Fruit fly (Drosophila melanogaster) whole organism, prepupa: ENCODE results near the gene btn.

Experiments
- CG16779 ChIP-seq: fragments of 200-800 bp; sonication (Bioruptor generic); optimal IDR thresholded peaks from 3 replicates; lab custom pipeline; 2017; ENCODE audit warnings: missing biosample characterization, mild to moderate bottlenecking, missing genetic modification characterization
- CG6276 ChIP-seq: fragments of 200-800 bp; sonication (Bioruptor generic); optimal IDR thresholded peaks from 2 replicates; lab custom pipeline; 2017; ENCODE audit warnings: missing biosample characterization, mild to moderate bottlenecking, missing genetic modification characterization
- Eip75B ChIP-seq: fragments of 200-800 bp; sonication (Bioruptor generic); optimal IDR thresholded peaks from 3 replicates; lab custom pipeline; 2016; ENCODE audit warnings: missing biosample characterization, missing genetic modification characterization
- Met ChIP-seq: fragments of 200-800 bp; sonication (Bioruptor generic); optimal IDR thresholded peaks from 3 replicates; lab custom pipeline; 2016; ENCODE audit warnings: missing biosample characterization, missing genetic modification characterization
- Smox ChIP-seq: fragments of 200-800 bp; sonication (Bioruptor generic); optimal IDR thresholded peaks from 3 replicates; lab custom pipeline; 2016; ENCODE audit warnings: missing biosample characterization, missing genetic modification characterization
- Sox102F ChIP-seq: fragments of 200-800 bp; sonication (Bioruptor generic); optimal IDR thresholded peaks from 2 replicates; lab custom pipeline; 2016; ENCODE audit warnings: missing biosample characterization, mild to moderate bottlenecking, missing genetic modification characterization
- cyc ChIP-seq: fragments of 200-800 bp; sonication (Bioruptor generic); optimal IDR thresholded peaks from 3 replicates; lab custom pipeline; 2016; ENCODE audit warnings: missing biosample characterization, missing genetic modification characterization
- esn ChIP-seq: fragments of 200-800 bp; sonication (Bioruptor generic); optimal IDR thresholded peaks from 2 replicates; lab custom pipeline; 2016; ENCODE audit warnings: missing biosample characterization, mild to moderate bottlenecking, missing genetic modification characterization, moderate library complexity
- fkh ChIP-seq: fragments of 200-800 bp; sonication (Bioruptor generic); optimal IDR thresholded peaks from 3 replicates; lab custom pipeline; 2017; ENCODE audit warnings: missing biosample characterization, mild to moderate bottlenecking, missing genetic modification characterization, moderate library complexity
- net ChIP-seq: fragments of 200-800 bp; sonication (Bioruptor generic); optimal IDR thresholded peaks from 3 replicates; lab custom pipeline; 2016; ENCODE audit warnings: missing biosample characterization, missing genetic modification characterization
- salr ChIP-seq, 2 experiments: fragments of 200-800 bp; sonication (Bioruptor generic); optimal IDR thresholded peaks; 3 replicates each; lab custom pipeline; 2016 to 2018; ENCODE audit warnings: missing biosample characterization in 2 of 2, missing genetic modification characterization in 2 of 2, mild to moderate bottlenecking in 1 of 2
- vri ChIP-seq: fragments of 200-800 bp; sonication (Bioruptor generic); optimal IDR thresholded peaks from 3 replicates; lab custom pipeline; 2016; ENCODE audit warnings: missing biosample characterization, mild to moderate bottlenecking, missing genetic modification characterization

DNA sequence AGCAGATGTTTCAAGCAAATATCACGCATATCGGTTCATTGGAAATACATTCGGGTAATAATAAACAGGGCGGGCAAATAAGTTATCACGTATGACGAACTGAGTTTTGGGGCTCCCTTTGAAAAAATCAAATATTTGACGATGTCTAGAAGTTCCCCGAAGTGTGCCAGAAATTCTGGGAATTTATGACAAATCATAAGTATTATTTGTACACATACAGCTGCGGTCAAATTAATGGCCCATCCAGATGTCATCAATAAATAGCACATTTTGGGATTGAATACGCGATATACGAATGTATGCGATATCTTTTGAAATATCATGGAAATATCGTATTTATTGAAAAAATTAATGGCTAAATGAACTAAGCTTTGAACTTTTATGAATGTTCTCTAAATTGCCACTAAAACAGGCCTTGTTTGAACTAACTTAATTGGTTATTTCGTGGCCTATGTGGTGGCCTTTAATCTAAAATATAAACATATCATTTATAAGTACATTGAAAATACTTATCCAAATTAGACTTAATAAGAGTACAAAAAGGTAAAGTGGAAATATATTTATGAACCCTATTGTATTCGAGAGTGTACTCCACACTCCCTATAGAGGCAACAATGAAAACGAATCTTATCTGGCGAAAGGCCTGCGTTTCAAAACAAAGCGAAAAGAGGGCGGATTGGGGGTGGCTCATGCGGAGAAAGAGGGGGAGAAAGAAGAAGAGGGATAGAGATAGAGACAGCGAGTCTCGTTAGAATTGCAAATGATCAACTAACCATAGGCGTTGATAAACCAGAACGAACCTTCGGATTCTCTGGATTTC, 39.3 kb upstream of the btn start:
- TF ChIP-seq CG16779 (tag; lab: Kevin White, UChicago) (no peak), fkh (GFP tag; lab: Kevin White, UChicago) (peak; percentile 76), vri (GFP tag; lab: Kevin White, UChicago) (no peak), esn (GFP tag; lab: Kevin White, UChicago) (peak; percentile 81), net (GFP tag; lab: Kevin White, UChicago) (peak; percentile 33), Sox102F (GFP tag; lab: Kevin White, UChicago) (peak; percentile 56), CG6276 (GFP tag; lab: Kevin White, UChicago) (peak; percentile 14), Met (peak; percentile 56), salr (GFP tag; optimal IDR thresholded peaks at IDR 0.05; lab: Kevin White, UChicago) (no peak), cyc (GFP tag; lab: Kevin White, UChicago) (peak; percentile 67), Smox (GFP tag; lab: Kevin White, UChicago) (peak; percentile 70), Eip75B (GFP tag; lab: Kevin White, UChicago) (peak; percentile 11)
